Worm (Caenorhabditis elegans) whole organism, L4 larva: Measurements from ENCODE around the gene sec-16A.1.

Experiments
- D1046.2 ChIP-seq: fragments of 200-800 bp; sonication (Bioruptor generic); IDR thresholded peaks from 2 replicates; pipeline ENCODE4 v1.3.6; 2022; ENCODE audit warnings: missing genetic modification characterization, missing compliant biosample characterization
- F49E8.2 ChIP-seq: sonication (generic microtip); optimal IDR thresholded peaks from 2 replicates; lab custom pipeline; 2016; ENCODE audit warnings: missing compliant biosample characterization, mild to moderate bottlenecking, missing genetic modification characterization, borderline replicate concordance
- T20F7.1 ChIP-seq: fragments of 200-800 bp; sonication (Bioruptor generic); optimal IDR thresholded peaks from 2 replicates; lab custom pipeline; 2018; ENCODE audit warnings: mild to moderate bottlenecking, missing genetic modification characterization, missing compliant biosample characterization
- Y105C5A.15 ChIP-seq: fragments of 200-800 bp; sonication (Bioruptor generic); IDR thresholded peaks from 2 replicates; pipeline ENCODE4 v1.3.6; 2022; ENCODE audit warnings: missing genetic modification characterization, missing compliant biosample characterization
- aha-1 ChIP-seq: fragments of 150-350 bp; peaks from one replicate; lab custom pipeline; 2014; ENCODE audit warnings: missing biosample characterization, missing genetic modification characterization
- ceh-62 ChIP-seq: sonication (generic microtip); optimal IDR thresholded peaks from 2 replicates; lab custom pipeline; 2017; ENCODE audit warnings: missing biosample characterization, missing genetic modification characterization
- ces-1 ChIP-seq: fragments of 150-350 bp; sonication (generic microtip); optimal IDR thresholded peaks from 4 replicates; lab custom pipeline; 2014; ENCODE audit warnings: missing biosample characterization, missing genetic modification reagents, missing genetic modification characterization
- daf-16 ChIP-seq, 3 experiments: sonication (generic microtip); optimal IDR thresholded peaks; 2 replicates each; lab custom pipeline; 2016 to 2017; ENCODE audit warnings: missing genetic modification characterization in 3 of 3, missing genetic modification reagents in 3 of 3, mild to moderate bottlenecking in 2 of 3, missing compliant biosample characterization in 2 of 3, missing biosample characterization in 1 of 3, moderate library complexity in 1 of 3
- daf-19 ChIP-seq: fragments of 200-800 bp; sonication (Bioruptor generic); conservative IDR thresholded peaks from 2 replicates; pipeline ENCODE4 v1.3.6; 2022; ENCODE audit warnings: missing genetic modification characterization, missing compliant biosample characterization
- dmd-6 ChIP-seq: fragments of 200-800 bp; sonication (Bioruptor generic); IDR thresholded peaks from 2 replicates; pipeline ENCODE4 v1.3.6; 2022; ENCODE audit warnings: missing genetic modification reagents, missing genetic modification characterization, missing compliant biosample characterization
- gei-8 ChIP-seq: fragments of 200-800 bp; sonication (Bioruptor generic); optimal IDR thresholded peaks from 2 replicates; lab custom pipeline; 2018; ENCODE audit warnings: mild to moderate bottlenecking, missing genetic modification characterization, missing compliant biosample characterization
- hlh-11 ChIP-seq: fragments of 200-800 bp; sonication (Bioruptor generic); optimal IDR thresholded peaks from 2 replicates; lab custom pipeline; 2018; ENCODE audit warnings: mild to moderate bottlenecking, missing genetic modification characterization, missing compliant biosample characterization
- hlh-30 ChIP-seq: sonication (generic microtip); optimal IDR thresholded peaks from 2 replicates; lab custom pipeline; 2017; ENCODE audit warnings: antibody characterized with exemption, mild to moderate bottlenecking, missing genetic modification characterization, missing compliant biosample characterization; ENCODE audit not compliant: insufficient read depth
- jun-1 ChIP-seq: fragments of 150-350 bp; optimal IDR thresholded peaks from 2 replicates; lab custom pipeline; 2014; ENCODE audit warnings: missing biosample characterization, missing genetic modification reagents, missing genetic modification characterization
- lin-39 ChIP-seq: fragments of 150-350 bp; optimal IDR thresholded peaks from 2 replicates; lab custom pipeline; 2014; ENCODE audit warnings: missing biosample characterization, missing genetic modification reagents, missing genetic modification characterization
- madf-5 ChIP-seq, 2 experiments: fragments of 200-800 bp; sonication (Bioruptor generic); IDR thresholded peaks; 2 replicates each; pipeline ENCODE4 v1.3.6; 2022; ENCODE audit warnings: missing compliant biosample characterization in 2 of 2, missing genetic modification characterization in 2 of 2
- madf-9 ChIP-seq: fragments of 200-800 bp; sonication (Bioruptor generic); conservative IDR thresholded peaks from 2 replicates; pipeline ENCODE4 v1.3.6; 2022; ENCODE audit warnings: missing genetic modification reagents, missing genetic modification characterization, missing compliant biosample characterization
- mdl-1 ChIP-seq, 2 experiments: fragments of 150-350 bp in 1 of 2; sonication (generic microtip) in 1 of 2; optimal IDR thresholded peaks; 2 replicates each; lab custom pipeline; 2014 to 2017; ENCODE audit warnings: missing biosample characterization in 2 of 2, missing genetic modification characterization in 2 of 2
- mxl-3 ChIP-seq: fragments of 200-800 bp; sonication (Bioruptor generic); optimal IDR thresholded peaks from 2 replicates; lab custom pipeline; 2018; ENCODE audit warnings: mild to moderate bottlenecking, missing genetic modification characterization, missing compliant biosample characterization
- nhr-10 ChIP-seq: fragments of 150-350 bp; optimal IDR thresholded peaks from 2 replicates; lab custom pipeline; 2014; ENCODE audit warnings: missing biosample characterization, missing genetic modification characterization
- nhr-102 ChIP-seq: sonication (generic microtip); optimal IDR thresholded peaks from 2 replicates; lab custom pipeline; 2016; ENCODE audit warnings: mild to moderate bottlenecking, missing genetic modification characterization, moderate library complexity, missing compliant biosample characterization
- nhr-11 ChIP-seq: fragments of 150-350 bp; optimal IDR thresholded peaks from 2 replicates; lab custom pipeline; 2014; ENCODE audit warnings: missing biosample characterization, missing genetic modification characterization
- nhr-41 ChIP-seq: fragments of 200-800 bp; sonication (Bioruptor generic); IDR thresholded peaks from 2 replicates; pipeline ENCODE4 v1.3.6; 2022; ENCODE audit warnings: missing genetic modification reagents, missing genetic modification characterization, missing compliant biosample characterization
- nhr-42 ChIP-seq: fragments of 200-800 bp; sonication (Bioruptor generic); IDR thresholded peaks from 2 replicates; pipeline ENCODE4 v1.3.6; 2022; ENCODE audit warnings: missing genetic modification characterization, missing compliant biosample characterization
- sdz-12 ChIP-seq: fragments of 200-800 bp; sonication (Bioruptor generic); optimal IDR thresholded peaks from 2 replicates; lab custom pipeline; 2018; ENCODE audit warnings: mild to moderate bottlenecking, missing genetic modification characterization, missing compliant biosample characterization
- snpc-1.2 ChIP-seq: fragments of 200-800 bp; sonication (Bioruptor generic); IDR thresholded peaks from 2 replicates; pipeline ENCODE4 v1.3.6; 2022; ENCODE audit warnings: missing genetic modification reagents, missing genetic modification characterization, missing compliant biosample characterization
- unc-62 ChIP-seq, 3 experiments: fragments of 150-350 bp in 1 of 3; sonication (generic microtip); optimal IDR thresholded peaks in 2 of 3; peaks in 1 of 3; 1 replicate in 1 of 3; 2 replicates in 2 of 3; lab custom pipeline; 2014 to 2017; ENCODE audit warnings: missing biosample characterization in 3 of 3, missing genetic modification characterization in 3 of 3, missing genetic modification reagents in 3 of 3, missing genotype in 1 of 3

The sec-16A.1 gene

DNA sequence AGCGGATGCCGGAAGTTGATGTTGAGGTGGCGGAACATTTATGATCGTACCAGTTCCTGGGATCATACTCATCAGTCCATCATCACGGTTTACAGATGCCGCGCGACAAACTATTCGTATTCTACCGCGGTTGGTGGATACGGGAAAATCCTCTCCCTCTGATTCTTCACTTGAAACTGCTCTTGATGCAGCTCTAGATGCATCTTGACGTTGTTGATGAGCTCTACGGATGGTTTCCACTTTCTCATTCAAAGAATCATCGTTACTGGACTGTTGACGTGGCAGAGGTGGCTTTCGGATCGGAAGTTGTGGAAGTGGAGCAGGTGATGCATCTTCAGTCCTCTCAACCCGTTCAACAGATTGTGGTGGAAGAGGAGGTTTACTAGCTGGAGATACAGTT lies 23.5 kb downstream of the sec-16A.1 start:
- peak; percentile 90 for TF ChIP-seq aha-1 (tag; lab: Kevin White, UChicago)
- no peak for TF ChIP-seq mxl-3 (GFP tag; lab: Kevin White, UChicago)

DNA sequence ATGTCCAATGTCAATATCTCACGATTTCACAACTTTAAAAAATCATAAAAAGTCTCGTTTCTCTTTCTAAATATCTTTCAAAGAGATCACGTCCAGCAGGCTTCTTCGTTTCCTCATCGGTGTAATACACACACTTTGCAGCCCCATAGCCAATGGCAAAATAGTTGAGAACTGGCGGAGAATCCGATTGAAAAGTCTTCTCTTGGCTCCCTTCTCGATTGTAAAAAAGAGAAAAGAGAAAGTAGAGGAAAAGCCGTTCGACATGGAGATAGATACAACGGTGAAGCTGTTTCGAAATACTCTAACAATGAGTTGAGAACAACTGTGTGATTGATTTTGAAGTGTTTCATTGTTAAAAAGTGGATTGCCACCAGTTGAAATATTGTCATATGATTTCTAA lies 26.1 kb downstream of the sec-16A.1 start:
- TF ChIP-seq nhr-11 (tag; lab: Kevin White, UChicago) (no peak), lin-39 (tag; lab: Kevin White, UChicago) (no peak), aha-1 (tag; lab: Kevin White, UChicago) (peak; percentile 19)

DNA sequence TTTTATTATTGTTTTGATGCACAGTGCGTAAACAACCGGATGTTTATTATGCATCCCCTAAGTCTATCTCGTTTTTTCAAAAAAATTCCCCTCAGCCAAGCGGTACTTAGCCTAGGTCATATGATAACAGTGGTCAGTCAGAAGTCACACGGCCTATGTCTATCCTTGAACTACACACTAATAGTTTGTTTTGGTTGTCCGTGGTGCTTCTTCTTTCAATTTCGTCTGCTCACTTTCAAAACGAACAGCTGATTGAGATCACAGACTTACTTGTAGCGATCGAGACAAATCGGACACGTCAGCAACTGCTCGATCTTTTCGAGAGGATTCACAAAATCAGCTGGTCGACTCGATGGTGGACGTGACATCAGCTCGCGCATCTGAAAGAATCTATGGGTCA lies 27.3 kb downstream of the sec-16A.1 start:
- TF ChIP-seq hlh-30 (peak; percentile 27), hlh-11 (tag; lab: Kevin White, UChicago) (no peak), daf-16 (GFP tag; optimal IDR thresholded peaks at IDR 0.05; lab: Kevin White, UChicago) (peak in 1 of 2 experiments; percentile 9), daf-16 (tag; optimal IDR thresholded peaks at IDR 0.05; lab: Kevin White, UChicago) (no peak), dmd-6 (GFP tag; lab: Robert Waterston, UW) (no peak), nhr-11 (tag; lab: Kevin White, UChicago) (peak; percentile 17)
- TF ChIP-seq, all 104 proteins: peak for 3

DNA sequence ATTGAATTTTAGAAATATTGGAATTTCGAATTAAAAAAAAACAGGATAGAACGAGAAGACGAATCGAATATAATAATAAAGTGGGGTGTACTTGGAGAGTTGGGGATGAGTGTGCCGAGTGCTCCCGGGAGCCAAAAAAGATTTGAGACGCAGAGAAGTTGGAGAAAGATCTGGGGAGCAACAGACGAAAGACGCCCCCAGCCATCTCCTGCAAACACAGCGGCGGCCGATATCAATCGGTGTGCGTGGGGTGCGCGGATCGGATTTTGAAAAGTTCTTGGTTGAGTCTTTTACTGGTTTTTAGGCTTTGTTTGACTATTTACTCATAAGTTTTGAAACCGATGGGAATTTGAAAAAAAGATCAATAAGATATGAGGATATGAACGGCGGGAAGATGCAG lies 28.2 kb downstream of the sec-16A.1 start, which contains the start of gene nhl-1:
nhl-1 (minus strand) TSS at position 101 of the 400 bp plus-strand sequence.
- TF ChIP-seq hlh-11 (tag; lab: Kevin White, UChicago) (no peak), jun-1 (no peak), Y105C5A.15 (GFP tag; lab: Robert Waterston, UW) (no peak), nhr-102 (no peak), snpc-1.2 (no peak), nhr-41 (GFP tag; lab: Robert Waterston, UW) (no peak), gei-8 (no peak), sdz-12 (GFP tag; lab: Kevin White, UChicago) (no peak), mdl-1 (tag; optimal IDR thresholded peaks at IDR 0.05; lab: Kevin White, UChicago) (no peak)
- TF ChIP-seq, all 104 proteins: peak for 0

DNA sequence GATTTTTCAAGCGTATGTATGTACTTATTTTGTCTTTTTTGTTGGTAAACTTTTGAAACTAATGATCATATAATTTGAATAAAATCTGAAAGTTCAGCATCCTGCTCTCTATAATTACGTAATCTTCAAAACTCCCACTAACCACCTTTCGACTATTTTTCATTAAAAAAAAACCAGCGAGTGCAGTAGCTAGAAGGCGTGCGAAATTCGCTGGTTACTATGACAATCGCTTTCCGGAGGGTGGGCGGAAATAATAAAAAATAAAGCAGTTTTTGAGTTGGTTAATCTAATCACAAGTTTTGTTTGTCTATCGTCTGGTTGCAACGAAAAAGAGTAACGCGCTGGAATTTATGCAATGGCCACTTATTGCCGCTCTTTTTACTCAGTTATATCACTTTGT lies 29.1 kb downstream of the sec-16A.1 start, which contains the start of gene irld-34:
irld-34 (plus strand) TSS at position 301 of the 400 bp plus-strand sequence.
- TF ChIP-seq T20F7.1 (GFP tag; lab: Kevin White, UChicago) (no peak), daf-19 (GFP tag; lab: Robert Waterston, UW) (no peak), D1046.2 (GFP tag; lab: Robert Waterston, UW) (no peak), nhr-42 (GFP tag; lab: Robert Waterston, UW) (no peak), sdz-12 (GFP tag; lab: Kevin White, UChicago) (no peak)

DNA sequence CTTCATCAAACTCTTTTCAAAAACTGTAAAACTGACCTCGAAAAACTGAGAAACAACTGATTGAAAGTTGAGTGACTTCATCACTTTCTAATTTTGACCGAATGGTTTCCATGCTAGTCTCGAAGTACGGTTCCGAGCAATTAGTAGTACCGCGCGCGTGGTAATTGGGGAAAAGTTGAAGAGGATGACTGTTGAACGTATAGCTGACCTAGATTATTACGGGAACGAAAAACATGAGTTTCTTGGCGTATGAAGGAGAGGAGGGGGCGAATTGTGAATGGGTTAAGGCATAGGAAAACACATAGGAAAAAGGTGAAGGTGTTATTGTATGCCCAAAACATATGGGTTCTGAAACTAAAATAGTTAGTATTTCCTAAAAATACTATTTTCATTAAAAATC lies 35.9 kb downstream of the sec-16A.1 start, which contains the start of gene ptr-9:
ptr-9 (minus strand) TSS at position 101 of the 400 bp plus-strand sequence.
- TF ChIP-seq unc-62 (GFP tag; optimal IDR thresholded peaks at IDR 0.05 in 1 of 2; lab: Kevin White, UChicago): peak in 1 of 2 experiments; percentile 39
- no peak for TF ChIP-seq unc-62 (tag; optimal IDR thresholded peaks at IDR 0.05; lab: Kevin White, UChicago)
- no peak for TF ChIP-seq ceh-62 (tag; lab: Kevin White, UChicago)

DNA sequence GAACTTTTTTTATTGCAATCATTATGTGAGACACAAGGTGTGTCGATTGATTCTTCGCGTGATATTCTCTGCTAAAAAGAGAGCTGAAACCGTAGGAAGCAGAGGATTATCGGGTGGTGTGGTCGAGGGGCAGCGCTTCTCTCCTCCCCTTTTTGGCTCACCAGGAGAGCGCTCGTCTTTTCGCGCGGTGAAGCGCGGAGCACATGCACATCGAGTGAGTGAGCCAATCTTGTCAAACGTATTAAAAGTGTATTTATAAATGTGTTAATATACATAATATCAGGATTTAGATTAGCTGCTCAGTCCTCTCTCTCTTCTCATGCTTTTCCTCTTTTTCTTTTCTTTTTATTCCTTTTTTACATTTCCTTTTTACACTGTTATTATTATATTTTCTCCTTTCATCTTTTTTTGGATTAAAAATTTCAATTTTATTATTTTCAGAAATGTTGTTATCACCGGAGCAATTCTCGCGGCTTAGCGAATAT lies 37.0 kb downstream of the sec-16A.1 start, which contains the start of gene dgk-3:
dgk-3 (plus strand) TSS at position 435 of the 485 bp plus-strand sequence.
- TF ChIP-seq madf-9 (GFP tag; lab: Robert Waterston, UW): no peak
- peak; percentile 58 for TF ChIP-seq aha-1 (tag; lab: Kevin White, UChicago)
- TF ChIP-seq nhr-10 (tag; lab: Kevin White, UChicago): no peak

DNA sequence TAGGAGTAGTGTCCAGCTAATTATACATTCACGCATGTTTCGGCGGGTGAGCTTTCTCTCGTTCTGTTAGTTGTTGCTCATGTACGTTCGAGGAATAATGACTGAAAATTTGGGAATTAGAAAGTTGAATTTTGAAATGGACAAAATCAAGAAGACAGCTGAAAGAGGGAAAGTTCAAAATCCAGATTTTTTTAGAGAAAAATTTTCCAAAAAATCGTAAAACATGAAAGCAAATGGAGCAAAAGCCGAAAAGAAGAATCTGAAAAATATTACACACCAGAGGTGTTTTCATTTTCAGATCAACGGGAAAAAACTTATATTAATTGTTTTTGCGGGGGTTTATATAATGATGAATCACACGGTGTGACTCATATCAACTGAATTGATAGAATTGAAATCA lies 47.1 kb downstream of the sec-16A.1 start, which contains the start of gene ina-1:
ina-1 (minus strand) TSS at position 101 of the 400 bp plus-strand sequence.
- TF ChIP-seq ces-1 (no peak), unc-62 (GFP tag; optimal IDR thresholded peaks at IDR 0.05 in 1 of 2; lab: Kevin White, UChicago) (peak in 1 of 2 experiments; percentile 27), unc-62 (tag; optimal IDR thresholded peaks at IDR 0.05; lab: Kevin White, UChicago) (no peak), madf-5 (GFP tag; IDR thresholded peaks at IDR 0.05; lab: Robert Waterston, UW) (no peak), F49E8.2 (tag; lab: Kevin White, UChicago) (no peak)
